Worm (Caenorhabditis elegans) whole organism, L4 larva: Measurements from ENCODE around the gene moc-6.

ENCODE experiments used
- F10B5.3 ChIP-seq: sonication (generic microtip); optimal IDR thresholded peaks from 2 replicates; lab custom pipeline; 2016; ENCODE audit warnings: mild to moderate bottlenecking, missing genetic modification characterization, missing compliant biosample characterization
- F26F4.8 ChIP-seq: fragments of 200-800 bp; sonication (Bioruptor generic); conservative IDR thresholded peaks from 2 replicates; pipeline ENCODE4 v1.3.6; 2022; ENCODE audit warnings: missing genetic modification characterization, missing compliant biosample characterization
- R02D3.7 ChIP-seq: fragments of 150-350 bp; sonication (generic microtip); optimal IDR thresholded peaks from 3 replicates; lab custom pipeline; 2014; ENCODE audit warnings: missing biosample characterization, missing genetic modification characterization
- T26A8.4 ChIP-seq: fragments of 200-800 bp; sonication (Bioruptor generic); IDR thresholded peaks from 2 replicates; pipeline ENCODE4 v1.3.6; 2022; ENCODE audit warnings: missing genetic modification characterization, missing compliant biosample characterization
- Y48G9A.11 ChIP-seq: fragments of 200-800 bp; sonication (Bioruptor generic); IDR thresholded peaks from 2 replicates; pipeline ENCODE4 v1.3.6; 2022; ENCODE audit warnings: missing genetic modification reagents, missing genetic modification characterization, missing compliant biosample characterization
- Y75B8A.6 ChIP-seq: fragments of 200-800 bp; sonication (Bioruptor generic); IDR thresholded peaks from 2 replicates; pipeline ENCODE4 v1.3.6; 2022; ENCODE audit warnings: missing genetic modification reagents, missing genetic modification characterization, missing compliant biosample characterization
- ZK337.2 ChIP-seq: fragments of 200-800 bp; sonication (Bioruptor generic); IDR thresholded peaks from 2 replicates; pipeline ENCODE4 v1.3.6; 2022; ENCODE audit warnings: missing genetic modification reagents, missing genetic modification characterization, missing compliant biosample characterization
- ama-1 ChIP-seq: fragments of 150-350 bp; optimal IDR thresholded peaks from 2 replicates; lab custom pipeline; 2014; ENCODE audit warnings: inconsistent platforms, mixed read lengths
- arid-1 ChIP-seq: fragments of 200-800 bp; sonication (Bioruptor generic); conservative IDR thresholded peaks from 2 replicates; pipeline ENCODE4 v1.3.6; 2022; ENCODE audit warnings: missing genetic modification reagents, missing genetic modification characterization, missing compliant biosample characterization
- ceh-20 ChIP-seq: fragments of 200-800 bp; sonication (Bioruptor generic); IDR thresholded peaks from 2 replicates; pipeline ENCODE4 v1.3.6; 2022; ENCODE audit warnings: missing genetic modification reagents, missing genetic modification characterization, missing compliant biosample characterization
- ceh-82 ChIP-seq: sonication (generic microtip); optimal IDR thresholded peaks from 2 replicates; lab custom pipeline; 2017; ENCODE audit warnings: missing biosample characterization, missing genetic modification characterization
- cey-2 ChIP-seq: sonication (generic microtip); optimal IDR thresholded peaks from 3 replicates; lab custom pipeline; 2017; ENCODE audit warnings: missing genetic modification characterization, mild to moderate bottlenecking, missing compliant biosample characterization, antibody characterized with exemption, borderline replicate concordance; ENCODE audit not compliant: insufficient read depth
- ctbp-1 ChIP-seq: fragments of 200-800 bp; sonication (Bioruptor generic); IDR thresholded peaks from 2 replicates; pipeline ENCODE4 v1.3.6; 2022; ENCODE audit warnings: missing genetic modification reagents, missing genetic modification characterization, missing compliant biosample characterization
- daf-12 ChIP-seq: fragments of 150-350 bp; optimal IDR thresholded peaks from 2 replicates; lab custom pipeline; 2014; ENCODE audit warnings: missing biosample characterization, missing genetic modification reagents, missing genetic modification characterization
- daf-16 ChIP-seq, 3 experiments: sonication (generic microtip); optimal IDR thresholded peaks; 2 replicates each; lab custom pipeline; 2016 to 2017; ENCODE audit warnings: missing genetic modification characterization in 3 of 3, missing genetic modification reagents in 3 of 3, mild to moderate bottlenecking in 2 of 3, missing compliant biosample characterization in 2 of 3, missing biosample characterization in 1 of 3, moderate library complexity in 1 of 3
- daf-8 ChIP-seq: fragments of 200-800 bp; sonication (Bioruptor generic); IDR thresholded peaks from 2 replicates; pipeline ENCODE4 v1.3.6; 2022; ENCODE audit warnings: missing genetic modification characterization, missing compliant biosample characterization
- dmd-6 ChIP-seq: fragments of 200-800 bp; sonication (Bioruptor generic); IDR thresholded peaks from 2 replicates; pipeline ENCODE4 v1.3.6; 2022; ENCODE audit warnings: missing genetic modification reagents, missing genetic modification characterization, missing compliant biosample characterization
- dmd-8 ChIP-seq: fragments of 200-800 bp; sonication (Bioruptor generic); IDR thresholded peaks from 2 replicates; pipeline ENCODE4 v1.3.6; 2022; ENCODE audit warnings: missing genetic modification characterization, missing compliant biosample characterization
- dmd-9 ChIP-seq: fragments of 200-800 bp; sonication (Bioruptor generic); IDR thresholded peaks from 2 replicates; pipeline ENCODE4 v1.3.6; 2022; ENCODE audit warnings: missing genetic modification reagents, missing genetic modification characterization, missing compliant biosample characterization
- duxl-1 ChIP-seq: sonication (generic microtip); optimal IDR thresholded peaks from 2 replicates; lab custom pipeline; 2016; ENCODE audit warnings: mild to moderate bottlenecking, missing genetic modification characterization, moderate library complexity, missing compliant biosample characterization; ENCODE audit not compliant: poor library complexity
- dve-1 ChIP-seq: sonication (generic microtip); optimal IDR thresholded peaks from 2 replicates; lab custom pipeline; 2017; ENCODE audit warnings: antibody characterized with exemption, mild to moderate bottlenecking, missing genetic modification characterization, missing compliant biosample characterization; ENCODE audit not compliant: insufficient read depth
- egl-43 ChIP-seq: fragments of 200-800 bp; sonication (Bioruptor generic); IDR thresholded peaks from 2 replicates; pipeline ENCODE4 v1.3.6; 2022; ENCODE audit warnings: missing genetic modification reagents, missing genetic modification characterization, missing compliant biosample characterization
- fkh-10 ChIP-seq: fragments of 150-350 bp; optimal IDR thresholded peaks from 2 replicates; lab custom pipeline; 2014; ENCODE audit warnings: missing biosample characterization, missing genetic modification reagents, missing genetic modification characterization
- fos-1 ChIP-seq: fragments of 150-350 bp; optimal IDR thresholded peaks from 2 replicates; lab custom pipeline; 2014; ENCODE audit warnings: missing biosample characterization, missing genetic modification characterization
- hif-1 ChIP-seq, 2 experiments: sonication (generic microtip); optimal IDR thresholded peaks; 2 replicates each; lab custom pipeline; 2016 to 2017; ENCODE audit warnings: missing compliant biosample characterization in 2 of 2, missing genetic modification characterization in 2 of 2, missing genetic modification reagents in 2 of 2, missing genotype in 2 of 2, mild to moderate bottlenecking in 1 of 2
- hlh-11 ChIP-seq: fragments of 200-800 bp; sonication (Bioruptor generic); optimal IDR thresholded peaks from 2 replicates; lab custom pipeline; 2018; ENCODE audit warnings: mild to moderate bottlenecking, missing genetic modification characterization, missing compliant biosample characterization
- hmg-1.1 ChIP-seq: fragments of 200-800 bp; sonication (Bioruptor generic); IDR thresholded peaks from 2 replicates; pipeline ENCODE4 v1.3.6; 2022; ENCODE audit warnings: missing genetic modification reagents, missing genetic modification characterization, missing compliant biosample characterization
- lin-1 ChIP-seq: fragments of 200-800 bp; sonication (Bioruptor generic); IDR thresholded peaks from 2 replicates; pipeline ENCODE4 v1.3.6; 2022; ENCODE audit warnings: missing genetic modification reagents, missing genetic modification characterization, missing compliant biosample characterization
- lin-15B ChIP-seq: fragments of 150-350 bp; sonication (generic microtip); optimal IDR thresholded peaks from 3 replicates; lab custom pipeline; 2014; ENCODE audit warnings: missing biosample characterization, missing genetic modification characterization
- lin-38 ChIP-seq: fragments of 200-800 bp; sonication (Bioruptor generic); IDR thresholded peaks from 2 replicates; pipeline ENCODE4 v1.3.6; 2022; ENCODE audit warnings: missing genetic modification reagents, missing genetic modification characterization, missing compliant biosample characterization
- lin-39 ChIP-seq: fragments of 150-350 bp; optimal IDR thresholded peaks from 2 replicates; lab custom pipeline; 2014; ENCODE audit warnings: missing biosample characterization, missing genetic modification reagents, missing genetic modification characterization
- nhr-11 ChIP-seq: fragments of 150-350 bp; optimal IDR thresholded peaks from 2 replicates; lab custom pipeline; 2014; ENCODE audit warnings: missing biosample characterization, missing genetic modification characterization
- nhr-111 ChIP-seq: fragments of 200-800 bp; sonication (Bioruptor generic); optimal IDR thresholded peaks from 2 replicates; lab custom pipeline; 2018; ENCODE audit warnings: mild to moderate bottlenecking, missing genetic modification characterization, missing compliant biosample characterization
- nhr-28 ChIP-seq: fragments of 150-350 bp; optimal IDR thresholded peaks from 2 replicates; lab custom pipeline; 2014; ENCODE audit warnings: missing biosample characterization, missing genetic modification characterization
- nhr-48 ChIP-seq: sonication (generic microtip); optimal IDR thresholded peaks from 2 replicates; lab custom pipeline; 2016; ENCODE audit warnings: mild to moderate bottlenecking, missing genetic modification characterization, missing compliant biosample characterization
- nhr-6 ChIP-seq: fragments of 150-350 bp; optimal IDR thresholded peaks from 2 replicates; lab custom pipeline; 2014; ENCODE audit warnings: missing biosample characterization, missing genetic modification characterization
- nhr-76 ChIP-seq: fragments of 150-350 bp; optimal IDR thresholded peaks from 2 replicates; lab custom pipeline; 2014; ENCODE audit warnings: missing biosample characterization, missing genetic modification characterization
- nhr-77 ChIP-seq: fragments of 150-350 bp; optimal IDR thresholded peaks from 2 replicates; lab custom pipeline; 2014; ENCODE audit warnings: missing biosample characterization, missing genetic modification characterization
- pqm-1 ChIP-seq: sonication (generic microtip); optimal IDR thresholded peaks from 2 replicates; lab custom pipeline; 2017; ENCODE audit warnings: missing biosample characterization, missing genetic modification characterization
- rbr-2 ChIP-seq: sonication (generic microtip); optimal IDR thresholded peaks from 2 replicates; lab custom pipeline; 2016; ENCODE audit warnings: missing genotype, missing genetic modification characterization, missing compliant biosample characterization
- saeg-2 ChIP-seq: fragments of 200-800 bp; sonication (Bioruptor generic); IDR thresholded peaks from 2 replicates; pipeline ENCODE4 v1.3.6; 2022; ENCODE audit warnings: missing genetic modification reagents, missing genetic modification characterization, missing compliant biosample characterization
- sdz-12 ChIP-seq: fragments of 200-800 bp; sonication (Bioruptor generic); optimal IDR thresholded peaks from 2 replicates; lab custom pipeline; 2018; ENCODE audit warnings: mild to moderate bottlenecking, missing genetic modification characterization, missing compliant biosample characterization
- skn-1 ChIP-seq: fragments of 150-350 bp; optimal IDR thresholded peaks from 2 replicates; lab custom pipeline; 2014; ENCODE audit warnings: missing biosample characterization, missing genetic modification characterization
- snpc-1.2 ChIP-seq: fragments of 200-800 bp; sonication (Bioruptor generic); IDR thresholded peaks from 2 replicates; pipeline ENCODE4 v1.3.6; 2022; ENCODE audit warnings: missing genetic modification reagents, missing genetic modification characterization, missing compliant biosample characterization
- snpc-4 ChIP-seq: fragments of 150-350 bp; optimal IDR thresholded peaks from 2 replicates; lab custom pipeline; 2014; ENCODE audit warnings: missing biosample characterization, missing genetic modification characterization
- unc-62 ChIP-seq, 3 experiments: fragments of 150-350 bp in 1 of 3; sonication (generic microtip); optimal IDR thresholded peaks in 2 of 3; peaks in 1 of 3; 1 replicate in 1 of 3; 2 replicates in 2 of 3; lab custom pipeline; 2014 to 2017; ENCODE audit warnings: missing biosample characterization in 3 of 3, missing genetic modification characterization in 3 of 3, missing genetic modification reagents in 3 of 3, missing genotype in 1 of 3
- vab-7 ChIP-seq: fragments of 200-800 bp; sonication (Bioruptor generic); IDR thresholded peaks from 2 replicates; pipeline ENCODE4 v1.3.6; 2022; ENCODE audit warnings: missing genetic modification reagents, missing genetic modification characterization, missing compliant biosample characterization
- ztf-11 ChIP-seq: fragments of 150-350 bp; optimal IDR thresholded peaks from 2 replicates; lab custom pipeline; 2014; ENCODE audit warnings: missing biosample characterization, missing genetic modification characterization

Gene moc-6

ce11 chrIII:5160803-5161202, 35.0 kb upstream of the moc-6 start:
- TF ChIP-seq unc-62 (GFP tag; optimal IDR thresholded peaks at IDR 0.05 in 1 of 2; lab: Kevin White, UChicago) (peak in 1 of 2 experiments; percentile 91), unc-62 (tag; optimal IDR thresholded peaks at IDR 0.05; lab: Kevin White, UChicago) (no peak), Y48G9A.11 (GFP tag; lab: Robert Waterston, UW) (no peak), F26F4.8 (GFP tag; lab: Robert Waterston, UW) (0 out of 2 replicates have a peak, but pooled peaks have one; percentile 12)

ce11 chrIII:5162820-5163631, 32.8 kb upstream of the moc-6 start, which contains the start of gene gars-1:
Gene gars-1 (minus strand): TSS chrIII:5163627.
- TF ChIP-seq ZK337.2 (no peak), duxl-1 (tag; lab: Kevin White, UChicago) (no peak), Y75B8A.6 (no peak), saeg-2 (no peak), lin-15B (tag; lab: Kevin White, UChicago) (no peak), arid-1 (GFP tag; lab: Robert Waterston, UW) (no peak), egl-43 (GFP tag; lab: Robert Waterston, UW) (no peak), fkh-10 (GFP tag; lab: Kevin White, UChicago) (no peak), nhr-76 (tag; lab: Kevin White, UChicago) (no peak), dve-1 (tag; lab: Kevin White, UChicago) (no peak), nhr-11 (no peak), lin-39 (tag; lab: Kevin White, UChicago) (no peak), lin-38 (GFP tag; lab: Robert Waterston, UW) (0 out of 2 replicates have a peak, but pooled peaks have one; percentile 12), fos-1 (tag; lab: Kevin White, UChicago) (no peak), nhr-48 (tag; lab: Kevin White, UChicago) (no peak), hlh-11 (tag; lab: Kevin White, UChicago) (no peak), ztf-11 (tag; lab: Kevin White, UChicago) (no peak), nhr-28 (tag; lab: Kevin White, UChicago) (no peak), skn-1 (tag; lab: Kevin White, UChicago) (no peak), sdz-12 (GFP tag; lab: Kevin White, UChicago) (no peak), R02D3.7 (no peak), dmd-8 (GFP tag; lab: Robert Waterston, UW) (no peak), lin-1 (GFP tag; lab: Robert Waterston, UW) (no peak), daf-8 (GFP tag; lab: Robert Waterston, UW) (no peak), dmd-9 (GFP tag; lab: Robert Waterston, UW) (no peak), hmg-1.1 (GFP tag; lab: Robert Waterston, UW) (no peak), vab-7 (no peak), hif-1 (tag; optimal IDR thresholded peaks at IDR 0.05; lab: Kevin White, UChicago) (no peak), F10B5.3 (tag; lab: Kevin White, UChicago) (no peak), cey-2 (tag; lab: Kevin White, UChicago) (no peak), daf-16 (GFP tag; optimal IDR thresholded peaks at IDR 0.05; lab: Kevin White, UChicago) (no peak), daf-16 (tag; optimal IDR thresholded peaks at IDR 0.05; lab: Kevin White, UChicago) (peak; percentile 14), nhr-111 (GFP tag; lab: Kevin White, UChicago) (no peak), pqm-1 (tag; lab: Kevin White, UChicago) (no peak), dmd-6 (GFP tag; lab: Robert Waterston, UW) (no peak), ama-1 (lab: Kevin White, UChicago) (no peak), nhr-6 (tag; lab: Kevin White, UChicago) (peak; percentile 17), rbr-2 (tag; lab: Kevin White, UChicago) (no peak), snpc-1.2 (GFP tag; lab: Robert Waterston, UW) (no peak), ceh-20 (GFP tag; lab: Robert Waterston, UW) (no peak), ctbp-1 (GFP tag; lab: Robert Waterston, UW) (no peak), T26A8.4 (GFP tag; lab: Robert Waterston, UW) (no peak), daf-12 (tag; lab: Kevin White, UChicago) (no peak), nhr-77 (peak; percentile 9), ceh-82 (tag; lab: Kevin White, UChicago) (no peak), snpc-4 (tag; lab: Kevin White, UChicago) (no peak)
